Fruit fly (Drosophila melanogaster) whole organism, adult: ENCODE results near the gene DCTN6-p27.

Experiments
- CG11617 ChIP-seq: fragments of 200-800 bp; sonication (Bioruptor generic); optimal IDR thresholded peaks from 2 replicates; lab custom pipeline; 2017; ENCODE audit warnings: mild to moderate bottlenecking, missing biosample characterization, missing genetic modification reagents, missing genetic modification characterization
- CG12768 ChIP-seq: fragments of 200-800 bp; sonication (Bioruptor generic); optimal IDR thresholded peaks from 2 replicates; lab custom pipeline; 2017; ENCODE audit warnings: missing biosample characterization, missing genetic modification characterization, mild to moderate bottlenecking, moderate library complexity, missing genetic modification reagents
- CG14711 ChIP-seq: fragments of 200-800 bp; sonication (Bioruptor generic); optimal IDR thresholded peaks from 2 replicates; lab custom pipeline; 2018; ENCODE audit warnings: missing biosample characterization, mild to moderate bottlenecking, missing genetic modification characterization, moderate library complexity
- CG1620 ChIP-seq: fragments of 200-800 bp; sonication (Bioruptor generic); optimal IDR thresholded peaks from 2 replicates; lab custom pipeline; 2016; ENCODE audit warnings: missing biosample characterization, missing genetic modification characterization
- CG33017 ChIP-seq: fragments of 200-800 bp; sonication (Bioruptor generic); optimal IDR thresholded peaks from 2 replicates; lab custom pipeline; 2018; ENCODE audit warnings: missing biosample characterization, mild to moderate bottlenecking, missing genetic modification characterization, moderate library complexity
- CG5204 ChIP-seq: fragments of 200-800 bp; sonication (Bioruptor generic); optimal IDR thresholded peaks from 2 replicates; lab custom pipeline; 2016; ENCODE audit warnings: missing biosample characterization, missing genetic modification characterization
- CG7045 ChIP-seq: fragments of 200-800 bp; sonication (Bioruptor generic); optimal IDR thresholded peaks from 2 replicates; lab custom pipeline; 2017; ENCODE audit warnings: missing biosample characterization, mild to moderate bottlenecking, missing genetic modification characterization
- CG7101 ChIP-seq: fragments of 200-800 bp; sonication (Bioruptor generic); optimal IDR thresholded peaks from 2 replicates; lab custom pipeline; 2018; ENCODE audit warnings: missing biosample characterization, mild to moderate bottlenecking, missing genetic modification characterization, moderate library complexity
- Clk ChIP-seq: fragments of 200-800 bp; sonication (Bioruptor generic); optimal IDR thresholded peaks from 2 replicates; lab custom pipeline; 2017; ENCODE audit warnings: missing biosample characterization, missing genetic modification characterization
- Crg-1 ChIP-seq: fragments of 200-800 bp; sonication (Bioruptor generic); optimal IDR thresholded peaks from 2 replicates; lab custom pipeline; 2016; ENCODE audit warnings: missing biosample characterization, missing genetic modification characterization
- Hr96 ChIP-seq: fragments of 200-800 bp; sonication (Bioruptor generic); optimal IDR thresholded peaks from 2 replicates; lab custom pipeline; 2016; ENCODE audit warnings: missing biosample characterization, missing genetic modification characterization
- Mnt ChIP-seq: fragments of 200-800 bp; sonication (Bioruptor generic); optimal IDR thresholded peaks from 2 replicates; lab custom pipeline; 2016; ENCODE audit warnings: missing biosample characterization, mild to moderate bottlenecking, missing genetic modification characterization
- bab1 ChIP-seq: fragments of 200-800 bp; sonication (Bioruptor generic); optimal IDR thresholded peaks from 3 replicates; lab custom pipeline; 2019; ENCODE audit warnings: missing biosample characterization, mild to moderate bottlenecking, missing genetic modification characterization, moderate library complexity
- cic ChIP-seq: fragments of 200-800 bp; sonication (Bioruptor generic); optimal IDR thresholded peaks from 2 replicates; lab custom pipeline; 2017; ENCODE audit warnings: missing biosample characterization, mild to moderate bottlenecking, missing genetic modification characterization, moderate library complexity
- cnc ChIP-seq, 2 experiments: fragments of >200 bp; optimal IDR thresholded peaks; 2 replicates each; lab custom pipeline; 2017
- kay ChIP-seq: fragments of 200-800 bp; sonication (Bioruptor generic); peaks from one replicate; lab custom pipeline; 2016; ENCODE audit warnings: missing biosample characterization, missing genetic modification characterization, borderline replicate concordance
- ovo ChIP-seq: fragments of 200-800 bp; sonication (Bioruptor generic); optimal IDR thresholded peaks from 2 replicates; lab custom pipeline; 2016; ENCODE audit warnings: missing biosample characterization, missing genetic modification characterization
- pad ChIP-seq: fragments of 200-800 bp; sonication (Bioruptor generic); optimal IDR thresholded peaks from 3 replicates; lab custom pipeline; 2017; ENCODE audit warnings: missing biosample characterization, missing genetic modification characterization, mild to moderate bottlenecking, moderate library complexity, missing genetic modification reagents
- tj ChIP-seq: fragments of 200-800 bp; sonication (Bioruptor generic); optimal IDR thresholded peaks from 3 replicates; lab custom pipeline; 2017; ENCODE audit warnings: missing biosample characterization, mild to moderate bottlenecking, missing genetic modification characterization, moderate library complexity
- toe ChIP-seq: fragments of 200-800 bp; sonication (Bioruptor generic); optimal IDR thresholded peaks from 2 replicates; lab custom pipeline; 2016; ENCODE audit warnings: missing biosample characterization, missing genetic modification characterization

DCTN6-p27 gene

dm6 chr2L:19142176-19142870 lies 10.2 kb downstream of the DCTN6-p27 start:
- TF ChIP-seq cic (GFP tag; lab: Kevin White, UChicago) (no peak), ovo (GFP tag; lab: Kevin White, UChicago) (no peak), toe (no peak), CG14711 (tag; lab: Kevin White, UChicago) (no peak), Mnt (GFP tag; lab: Kevin White, UChicago) (no peak), CG1620 (GFP tag; lab: Kevin White, UChicago) (no peak), Crg-1 (GFP tag; lab: Kevin White, UChicago) (no peak), Hr96 (GFP tag; lab: Kevin White, UChicago) (no peak), pad (GFP tag; lab: Kevin White, UChicago) (no peak), kay (GFP tag; lab: Kevin White, UChicago) (no peak), CG33017 (tag; lab: Kevin White, UChicago) (no peak), cnc (optimal IDR thresholded peaks at IDR 0.05; lab: Kevin White, UChicago) (no peak), Clk (no peak)

- TF ChIP-seq tj (GFP tag; lab: Kevin White, UChicago) (no peak), CG14711 (tag; lab: Kevin White, UChicago) (no peak), Mnt (GFP tag; lab: Kevin White, UChicago) (no peak), toe (no peak), bab1 (GFP tag; lab: Kevin White, UChicago) (no peak), Crg-1 (GFP tag; lab: Kevin White, UChicago) (no peak), cnc (optimal IDR thresholded peaks at IDR 0.05; lab: Kevin White, UChicago) (no peak), ovo (GFP tag; lab: Kevin White, UChicago) (no peak), CG1620 (GFP tag; lab: Kevin White, UChicago) (no peak), CG7101 (no peak), CG5204 (no peak), CG11617 (GFP tag; lab: Kevin White, UChicago) (no peak), CG7045 (GFP tag; lab: Kevin White, UChicago) (no peak), CG33017 (tag; lab: Kevin White, UChicago) (no peak)
Observed at dm6 chr2L:19144115-19144514, 12.0 kb downstream of the DCTN6-p27 start.

- TF ChIP-seq CG1620 (GFP tag; lab: Kevin White, UChicago) (no peak), bab1 (GFP tag; lab: Kevin White, UChicago) (no peak), CG11617 (GFP tag; lab: Kevin White, UChicago) (no peak), CG7045 (GFP tag; lab: Kevin White, UChicago) (no peak), CG12768 (GFP tag; lab: Kevin White, UChicago) (no peak), toe (no peak)
Observed at dm6 chr2L:19146047-19146446, 13.9 kb downstream of the DCTN6-p27 start.

dm6 chr2L:19146645-19147044 lies 14.5 kb downstream of the DCTN6-p27 start:
- no peak for TF ChIP-seq pad (GFP tag; lab: Kevin White, UChicago)
- TF ChIP-seq kay (GFP tag; lab: Kevin White, UChicago) = peak; percentile 57

- no peak for TF ChIP-seq Mnt (GFP tag; lab: Kevin White, UChicago)
- TF ChIP-seq CG7101 = no peak
- no peak for TF ChIP-seq Hr96 (GFP tag; lab: Kevin White, UChicago)
- TF ChIP-seq CG5204 = no peak
- TF ChIP-seq CG1620 (GFP tag; lab: Kevin White, UChicago) = no peak
- no peak for TF ChIP-seq CG12768 (GFP tag; lab: Kevin White, UChicago)
- no peak for TF ChIP-seq ovo (GFP tag; lab: Kevin White, UChicago)
- no peak for TF ChIP-seq Crg-1 (GFP tag; lab: Kevin White, UChicago)
- no peak for TF ChIP-seq CG11617 (GFP tag; lab: Kevin White, UChicago)
- TF ChIP-seq cic (GFP tag; lab: Kevin White, UChicago) = no peak
- no peak for TF ChIP-seq CG14711 (tag; lab: Kevin White, UChicago)
- no peak for TF ChIP-seq CG33017 (tag; lab: Kevin White, UChicago)
- TF ChIP-seq cnc (optimal IDR thresholded peaks at IDR 0.05; lab: Kevin White, UChicago) = no peak
- TF ChIP-seq pad (GFP tag; lab: Kevin White, UChicago) = no peak
Observed at dm6 chr2L:19154893-19155389, 22.8 kb downstream of the DCTN6-p27 start.

dm6 chr2L:19155937-19156736 lies 24.0 kb downstream of the DCTN6-p27 start:
- TF ChIP-seq cnc (optimal IDR thresholded peaks at IDR 0.05; lab: Kevin White, UChicago) (no peak), ovo (GFP tag; lab: Kevin White, UChicago) (no peak), bab1 (GFP tag; lab: Kevin White, UChicago) (peak; percentile 57), CG7101 (no peak), kay (GFP tag; lab: Kevin White, UChicago) (peak; percentile 48), CG14711 (tag; lab: Kevin White, UChicago) (no peak), tj (GFP tag; lab: Kevin White, UChicago) (peak; percentile 75), toe (no peak), pad (GFP tag; lab: Kevin White, UChicago) (no peak)
